Worm (Caenorhabditis elegans): ENCODE measurements around the gene kgb-2.

ce11 chrIV:3611845-3612244 is 5.3 kb downstream of the kgb-2 start:
- TF ChIP-seq nhr-77 (tag; optimal IDR thresholded peaks at IDR 0.05) (peak; percentile 64), jun-1 (tag; optimal IDR thresholded peaks at IDR 0.05) (peak; percentile 55), ces-1 (GFP tag; optimal IDR thresholded peaks at IDR 0.05) (no peak), ceh-82 (tag; optimal IDR thresholded peaks at IDR 0.05) (no peak), skn-1 (tag; optimal IDR thresholded peaks at IDR 0.05) (no peak), hlh-30 (tag; optimal IDR thresholded peaks at IDR 0.05; ENCODE audit: insufficient read depth) (peak; percentile 80), hmg-1.1 (GFP tag; IDR thresholded peaks at IDR 0.05) (no peak), pqm-1 (tag; optimal IDR thresholded peaks at IDR 0.05) (peak; percentile 82), lin-13 (GFP tag; optimal IDR thresholded peaks at IDR 0.05) (no peak), zip-2 (tag; optimal IDR thresholded peaks at IDR 0.05) (no peak), unc-130 (GFP tag; optimal IDR thresholded peaks at IDR 0.05) (no peak), nhr-11 (tag; optimal IDR thresholded peaks at IDR 0.05) (no peak), lin-39 (tag; optimal IDR thresholded peaks at IDR 0.05) (no peak)

Measured in whole organism, L4 larva.